Fruit fly (Drosophila melanogaster) whole organism, embryonic: Measurements from ENCODE around the gene CG12171.

Experiments used
- Aef1 ChIP-seq: fragments of 200-800 bp; sonication (Bioruptor generic); IDR thresholded peaks from 3 replicates; pipeline ENCODE4 v1.3.6; 2022; ENCODE audit warnings: missing biosample characterization, missing genetic modification characterization
- Asciz ChIP-seq: fragments of 200-800 bp; sonication (Bioruptor generic); optimal IDR thresholded peaks from 2 replicates; lab custom pipeline; 2017; ENCODE audit warnings: missing biosample characterization, mild to moderate bottlenecking, missing genetic modification characterization, missing genetic modification reagents
- CG10147 ChIP-seq: fragments of 200-800 bp; sonication (Bioruptor generic); optimal IDR thresholded peaks from 2 replicates; lab custom pipeline; 2019; ENCODE audit warnings: missing biosample characterization, mild to moderate bottlenecking, missing genetic modification characterization, moderate library complexity
- CG12299 ChIP-seq: fragments of 200-800 bp; sonication (Bioruptor generic); optimal IDR thresholded peaks from 2 replicates; lab custom pipeline; 2018; ENCODE audit warnings: missing biosample characterization, mild to moderate bottlenecking, missing genetic modification characterization
- CG12659 ChIP-seq: fragments of 200-800 bp; sonication (Bioruptor generic); optimal IDR thresholded peaks from 3 replicates; lab custom pipeline; 2017; ENCODE audit warnings: mild to moderate bottlenecking, missing biosample characterization, missing genetic modification reagents, missing genetic modification characterization
- CG17186 ChIP-seq: fragments of 200-800 bp; sonication (Bioruptor generic); optimal IDR thresholded peaks from 3 replicates; lab custom pipeline; 2017; ENCODE audit warnings: missing biosample characterization, missing genetic modification reagents, missing genetic modification characterization
- CG2875 ChIP-seq: fragments of 200-800 bp; sonication (Bioruptor generic); optimal IDR thresholded peaks from 2 replicates; lab custom pipeline; 2017; ENCODE audit warnings: missing biosample characterization, mild to moderate bottlenecking, missing genetic modification characterization, missing genetic modification reagents
- CG30020 ChIP-seq: fragments of 200-800 bp; optimal IDR thresholded peaks from 2 replicates; lab custom pipeline; 2019; ENCODE audit warnings: missing biosample characterization, mild to moderate bottlenecking, missing genetic modification characterization, moderate library complexity
- CG3065 ChIP-seq: fragments of 200-800 bp; sonication (Bioruptor generic); optimal IDR thresholded peaks from 2 replicates; lab custom pipeline; 2016; ENCODE audit warnings: missing biosample characterization, missing genetic modification characterization
- CG3163 ChIP-seq: fragments of 200-800 bp; sonication (Bioruptor generic); optimal IDR thresholded peaks from 3 replicates; lab custom pipeline; 2016; ENCODE audit warnings: missing biosample characterization, missing genetic modification characterization
- CG3838 ChIP-seq: fragments of 200-800 bp; sonication (Bioruptor generic); optimal IDR thresholded peaks from 3 replicates; lab custom pipeline; 2016; ENCODE audit warnings: missing biosample characterization, missing genetic modification characterization
- CG4707 ChIP-seq: fragments of 200-800 bp; sonication (Bioruptor generic); optimal IDR thresholded peaks from 2 replicates; lab custom pipeline; 2018; ENCODE audit warnings: missing biosample characterization, mild to moderate bottlenecking, missing genetic modification characterization, moderate library complexity
- CG6254 ChIP-seq: fragments of 200-800 bp; sonication (Bioruptor generic); optimal IDR thresholded peaks from 3 replicates; lab custom pipeline; 2017; ENCODE audit warnings: mild to moderate bottlenecking, missing biosample characterization, missing genetic modification reagents, missing genetic modification characterization
- CG6272 ChIP-seq: fragments of 200-800 bp; sonication (Bioruptor generic); IDR thresholded peaks from 2 replicates; pipeline ENCODE4 v1.3.6; 2022; ENCODE audit warnings: missing biosample characterization, missing genetic modification characterization
- CG6654 ChIP-seq: fragments of 200-800 bp; sonication (Bioruptor generic); optimal IDR thresholded peaks from 2 replicates; lab custom pipeline; 2017; ENCODE audit warnings: missing biosample characterization, mild to moderate bottlenecking, missing genetic modification characterization
- CG6689 ChIP-seq: fragments of 200-800 bp; sonication (Bioruptor generic); IDR thresholded peaks from 2 replicates; pipeline ENCODE4 v1.3.6; 2022; ENCODE audit warnings: missing biosample characterization, missing genetic modification characterization
- CG7271 ChIP-seq: fragments of 200-800 bp; sonication (Bioruptor generic); optimal IDR thresholded peaks from 2 replicates; lab custom pipeline; 2018; ENCODE audit warnings: missing biosample characterization, mild to moderate bottlenecking, missing genetic modification characterization, moderate library complexity
- CG7357 ChIP-seq: fragments of 200-800 bp; sonication (Bioruptor generic); IDR thresholded peaks from 3 replicates; pipeline ENCODE4 v1.3.6; 2022; ENCODE audit warnings: missing biosample characterization, missing genetic modification characterization
- CG7839 ChIP-seq: fragments of 200-800 bp; sonication (Bioruptor generic); optimal IDR thresholded peaks from 3 replicates; lab custom pipeline; 2018; ENCODE audit warnings: missing biosample characterization, mild to moderate bottlenecking, missing genetic modification characterization, moderate library complexity
- CG8388 ChIP-seq: fragments of 200-800 bp; sonication (Bioruptor generic); optimal IDR thresholded peaks from 2 replicates; lab custom pipeline; 2019; ENCODE audit warnings: missing biosample characterization, mild to moderate bottlenecking, missing genetic modification characterization, moderate library complexity
- CG9215 ChIP-seq: fragments of 200-800 bp; sonication (Bioruptor generic); IDR thresholded peaks from 2 replicates; pipeline ENCODE4 v1.3.6; 2022; ENCODE audit warnings: missing biosample characterization, missing genetic modification characterization
- Deaf1 ChIP-seq: fragments of 200-800 bp; optimal IDR thresholded peaks from 3 replicates; lab custom pipeline; 2019; ENCODE audit warnings: missing biosample characterization, mild to moderate bottlenecking, missing genetic modification characterization, moderate library complexity
- ERR ChIP-seq: fragments of 200-800 bp; sonication (Bioruptor generic); optimal IDR thresholded peaks from 2 replicates; lab custom pipeline; 2016; ENCODE audit warnings: missing biosample characterization, missing genetic modification characterization
- HLH4C ChIP-seq: fragments of 200-800 bp; sonication (Bioruptor generic); IDR thresholded peaks from 3 replicates; pipeline ENCODE4 v1.3.6; 2022; ENCODE audit warnings: missing biosample characterization, missing genetic modification characterization; ENCODE audit not compliant: partially characterized antibody
- MBD-R2 ChIP-seq: fragments of 200-800 bp; sonication (Bioruptor generic); IDR thresholded peaks from 2 replicates; pipeline ENCODE4 v1.3.6; 2022; ENCODE audit warnings: missing biosample characterization, missing genetic modification characterization
- Meics ChIP-seq: fragments of 200-800 bp; sonication (Bioruptor generic); optimal IDR thresholded peaks from 2 replicates; lab custom pipeline; 2017; ENCODE audit warnings: missing biosample characterization, mild to moderate bottlenecking, missing genetic modification characterization
- Nf-YC ChIP-seq: fragments of 200-800 bp; optimal IDR thresholded peaks from 3 replicates; lab custom pipeline; 2019; ENCODE audit warnings: missing biosample characterization, mild to moderate bottlenecking, missing genetic modification characterization, moderate library complexity
- PHDP ChIP-seq: fragments of 200-800 bp; sonication (Bioruptor generic); optimal IDR thresholded peaks from 3 replicates; lab custom pipeline; 2018; ENCODE audit warnings: missing biosample characterization, mild to moderate bottlenecking, missing genetic modification characterization, moderate library complexity
- Poxn ChIP-seq: fragments of 200-800 bp; sonication (Bioruptor generic); IDR thresholded peaks from 2 replicates; pipeline ENCODE4 v1.3.6; 2022; ENCODE audit warnings: missing biosample characterization, missing genetic modification characterization
- Sin3A ChIP-seq: fragments of >200 bp; optimal IDR thresholded peaks from 2 replicates; lab custom pipeline; 2018
- Sox100B ChIP-seq: fragments of 200-800 bp; sonication (Bioruptor generic); optimal IDR thresholded peaks from 3 replicates; lab custom pipeline; 2018; ENCODE audit warnings: missing biosample characterization, mild to moderate bottlenecking, missing genetic modification characterization
- Ssrp ChIP-seq: fragments of 200-800 bp; sonication (Bioruptor generic); optimal IDR thresholded peaks from 2 replicates; lab custom pipeline; 2018; ENCODE audit warnings: missing biosample characterization, mild to moderate bottlenecking, missing genetic modification characterization, moderate library complexity
- Vsx1 ChIP-seq: fragments of 200-800 bp; sonication (Bioruptor generic); optimal IDR thresholded peaks from 2 replicates; lab custom pipeline; 2017; ENCODE audit warnings: missing biosample characterization, mild to moderate bottlenecking, missing genetic modification characterization, missing genetic modification reagents
- Xrp1 ChIP-seq: fragments of 200-800 bp; sonication (Bioruptor generic); IDR thresholded peaks from 2 replicates; pipeline ENCODE4 v1.3.6; 2022; ENCODE audit warnings: missing biosample characterization, missing genetic modification characterization
- YL-1 ChIP-seq: fragments of 200-800 bp; sonication (Bioruptor generic); optimal IDR thresholded peaks from 3 replicates; lab custom pipeline; 2017; ENCODE audit warnings: missing biosample characterization, mild to moderate bottlenecking, missing genetic modification characterization
- bigmax ChIP-seq: fragments of 200-800 bp; sonication (Bioruptor generic); optimal IDR thresholded peaks from 2 replicates; lab custom pipeline; 2018; ENCODE audit warnings: missing biosample characterization, mild to moderate bottlenecking, missing genetic modification characterization
- bsh ChIP-seq, 2 experiments: fragments of 200-800 bp; sonication (Bioruptor generic); optimal IDR thresholded peaks; 2 replicates each; lab custom pipeline; 2017 to 2018; ENCODE audit warnings: mild to moderate bottlenecking in 2 of 2, missing biosample characterization in 2 of 2, missing genetic modification characterization in 2 of 2, moderate library complexity in 1 of 2
- dati ChIP-seq: fragments of 200-800 bp; sonication (Bioruptor generic); IDR thresholded peaks from 2 replicates; pipeline ENCODE4 v1.3.6; 2022; ENCODE audit warnings: missing biosample characterization, missing genetic modification characterization
- gro ChIP-seq: fragments of 200-800 bp; sonication (Bioruptor generic); optimal IDR thresholded peaks from 2 replicates; lab custom pipeline; 2016; ENCODE audit warnings: missing biosample characterization, missing genetic modification characterization
- hb ChIP-seq: fragments of 200-800 bp; sonication (Bioruptor generic); IDR thresholded peaks from 3 replicates; pipeline ENCODE4 v1.3.6; 2022; ENCODE audit warnings: missing biosample characterization, missing genetic modification characterization; ENCODE audit not compliant: partially characterized antibody
- ind ChIP-seq: fragments of 200-800 bp; sonication (Bioruptor generic); optimal IDR thresholded peaks from 3 replicates; lab custom pipeline; 2016; ENCODE audit warnings: missing biosample characterization, missing genetic modification characterization
- jigr1 ChIP-seq: fragments of 200-800 bp; sonication (Bioruptor generic); IDR thresholded peaks from 3 replicates; pipeline ENCODE4 v1.3.6; 2022; ENCODE audit warnings: missing biosample characterization, missing genetic modification characterization
- knrl ChIP-seq: fragments of 200-800 bp; sonication (Bioruptor generic); IDR thresholded peaks from 3 replicates; pipeline ENCODE4 v1.3.6; 2022; ENCODE audit warnings: missing biosample characterization, missing genetic modification characterization; ENCODE audit not compliant: partially characterized antibody
- lola ChIP-seq, 3 experiments: fragments of >200 bp in 2 of 3; fragments of 200-800 bp in 1 of 3; sonication (Bioruptor generic) in 1 of 3; optimal IDR thresholded peaks; 2 replicates each; lab custom pipeline; 2017 to 2019; ENCODE audit warnings: missing biosample characterization in 3 of 3, missing genetic modification characterization in 3 of 3, mild to moderate bottlenecking in 1 of 3, moderate library complexity in 1 of 3
- luna ChIP-seq: fragments of 200-800 bp; sonication (Bioruptor generic); optimal IDR thresholded peaks from 2 replicates; lab custom pipeline; 2016; ENCODE audit warnings: missing biosample characterization, missing genetic modification characterization
- nerfin-2 ChIP-seq: fragments of 200-800 bp; sonication (Bioruptor generic); IDR thresholded peaks from 2 replicates; pipeline ENCODE4 v1.3.6; 2022; ENCODE audit warnings: missing biosample characterization, missing genetic modification characterization; ENCODE audit not compliant: partially characterized antibody
- tgo ChIP-seq: fragments of 200-800 bp; sonication (Bioruptor generic); IDR thresholded peaks from 3 replicates; pipeline ENCODE4 v1.3.6; 2022; ENCODE audit warnings: missing biosample characterization, missing genetic modification characterization
- wor ChIP-seq: fragments of 200-800 bp; sonication (Bioruptor generic); IDR thresholded peaks from 2 replicates; pipeline ENCODE4 v1.3.6; 2022; ENCODE audit warnings: missing biosample characterization, missing genetic modification characterization

CG12171 gene

DNA sequence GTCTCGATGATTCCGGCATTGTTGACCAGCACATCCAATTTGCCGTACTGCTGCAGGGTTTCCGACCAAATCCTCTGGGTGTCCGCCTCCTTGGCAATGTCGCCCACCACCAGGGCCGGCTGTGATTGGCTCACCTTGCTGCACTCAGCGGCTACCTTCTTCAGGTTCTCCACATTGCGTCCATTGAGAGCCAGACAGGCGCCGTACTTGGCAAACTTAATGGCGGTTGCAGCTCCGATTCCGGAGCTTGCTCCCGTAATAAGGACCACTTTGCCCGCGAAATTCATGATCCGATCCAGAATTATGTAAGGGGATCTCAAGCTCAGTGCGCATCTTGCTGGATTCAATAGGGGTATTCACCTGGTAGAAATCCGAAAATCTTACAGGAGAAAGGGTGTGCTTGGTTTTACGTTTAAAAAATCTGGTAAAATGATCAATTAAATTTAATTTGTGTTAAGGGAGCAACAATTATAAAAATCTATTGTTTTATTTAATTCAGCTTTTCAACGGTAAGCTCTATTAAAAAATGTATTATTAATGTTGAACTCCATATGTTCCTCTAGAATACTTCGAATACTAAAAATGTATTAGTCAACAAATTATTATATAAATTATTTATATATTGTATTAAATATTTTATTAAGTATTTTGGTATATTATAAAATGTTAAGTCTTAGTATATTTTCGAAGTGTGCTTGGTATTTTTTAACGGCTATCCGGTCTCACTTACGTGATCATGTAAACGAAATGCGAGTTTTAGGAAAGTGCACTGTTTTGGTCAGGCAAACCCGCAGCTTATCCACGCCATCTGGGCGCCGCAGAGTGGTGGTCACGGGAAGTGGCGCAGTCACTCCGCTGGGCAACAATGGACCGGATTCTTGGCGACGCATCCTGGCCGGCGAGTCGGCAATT, 3.3 kb downstream of the CG12171 start, which contains the start of the genes CG31548 and CG12170 (continued):
- TF ChIP-seq CG2875 (peak; percentile 18), YL-1 (peak; percentile 15), ERR (no peak), lola (GFP tag; optimal IDR thresholded peaks at IDR 0.05; lab: Kevin White, UChicago) (peak in 1 of 3 experiments; percentile 56), bigmax (GFP tag; lab: Kevin White, UChicago) (no peak), knrl (GFP tag; lab: Robert Waterston, UW) (no peak), CG17186 (no peak), nerfin-2 (GFP tag; lab: Robert Waterston, UW) (no peak), Sox100B (GFP tag; lab: Kevin White, UChicago) (no peak), Nf-YC (no peak), CG3838 (GFP tag; lab: Kevin White, UChicago) (no peak), gro (peak; percentile 11), Deaf1 (tag; lab: Kevin White, UChicago) (no peak), MBD-R2 (GFP tag; lab: Robert Waterston, UW) (peak; percentile 53), bsh (GFP tag; optimal IDR thresholded peaks at IDR 0.05; lab: Kevin White, UChicago) (peak in 1 of 2 experiments; percentile 59), CG8388 (GFP tag; lab: Kevin White, UChicago) (peak; percentile 60), luna (GFP tag; lab: Kevin White, UChicago) (no peak), Sin3A (no peak), CG6272 (no peak), CG6654 (GFP tag; lab: Kevin White, UChicago) (no peak), Meics (GFP tag; lab: Kevin White, UChicago) (no peak), Poxn (GFP tag; lab: Robert Waterston, UW) (no peak), jigr1 (no peak), CG7839 (tag; lab: Kevin White, UChicago) (no peak), CG6254 (no peak), hb (GFP tag; lab: Robert Waterston, UW) (no peak), CG12659 (GFP tag; lab: Kevin White, UChicago) (peak; percentile 56), Ssrp (tag; lab: Kevin White, UChicago) (no peak), tgo (peak; percentile 43; the same call in 2 of the 3 replicates), CG7357 (GFP tag; lab: Robert Waterston, UW) (no peak), CG6689 (peak; percentile 58; the same call in 1 of the 2 replicates), CG4707 (GFP tag; lab: Kevin White, UChicago) (no peak), Asciz (no peak), CG30020 (tag; lab: Kevin White, UChicago) (peak; percentile 64), HLH4C (no peak), Vsx1 (GFP tag; lab: Kevin White, UChicago) (no peak), ind (GFP tag; lab: Kevin White, UChicago) (peak; percentile 33), CG9215 (GFP tag; lab: Robert Waterston, UW) (no peak), CG7271 (tag; lab: Kevin White, UChicago) (no peak), dati (GFP tag; lab: Robert Waterston, UW) (no peak), CG3065 (no peak), PHDP (tag; lab: Kevin White, UChicago) (peak; percentile 70), CG3163 (no peak), Aef1 (GFP tag; lab: Robert Waterston, UW) (0 out of 3 replicates have a peak, but pooled peaks have one; percentile 18), CG12299 (tag; lab: Kevin White, UChicago) (no peak), wor (GFP tag; lab: Robert Waterston, UW) (no peak), Xrp1 (no peak), CG10147 (peak; percentile 23)
